Worm (Caenorhabditis elegans): ENCODE measurements around the gene R02F11.2.

ce11 chrV:4846507-4846906 is 52.1 kb downstream of the R02F11.2 start:
- TF ChIP-seq unc-39 (tag; optimal IDR thresholded peaks at IDR 0.05) = no peak
- TF ChIP-seq php-3 (GFP tag; IDR thresholded peaks at IDR 0.05) = no peak

Measured in whole organism, L4 larva.